Worm (Caenorhabditis elegans) whole organism, L4/young adult: ENCODE results near the gene F55A11.8.

Experiments
- W03F9.2 ChIP-seq: fragments of 150-350 bp; optimal IDR thresholded peaks from 2 replicates; lab custom pipeline; 2014; ENCODE audit warnings: missing biosample characterization, missing genetic modification characterization
- dao-5 ChIP-seq: sonication (generic microtip); optimal IDR thresholded peaks from 2 replicates; lab custom pipeline; 2016; ENCODE audit warnings: missing genotype, missing genetic modification characterization, moderate library complexity, missing compliant biosample characterization

DNA sequence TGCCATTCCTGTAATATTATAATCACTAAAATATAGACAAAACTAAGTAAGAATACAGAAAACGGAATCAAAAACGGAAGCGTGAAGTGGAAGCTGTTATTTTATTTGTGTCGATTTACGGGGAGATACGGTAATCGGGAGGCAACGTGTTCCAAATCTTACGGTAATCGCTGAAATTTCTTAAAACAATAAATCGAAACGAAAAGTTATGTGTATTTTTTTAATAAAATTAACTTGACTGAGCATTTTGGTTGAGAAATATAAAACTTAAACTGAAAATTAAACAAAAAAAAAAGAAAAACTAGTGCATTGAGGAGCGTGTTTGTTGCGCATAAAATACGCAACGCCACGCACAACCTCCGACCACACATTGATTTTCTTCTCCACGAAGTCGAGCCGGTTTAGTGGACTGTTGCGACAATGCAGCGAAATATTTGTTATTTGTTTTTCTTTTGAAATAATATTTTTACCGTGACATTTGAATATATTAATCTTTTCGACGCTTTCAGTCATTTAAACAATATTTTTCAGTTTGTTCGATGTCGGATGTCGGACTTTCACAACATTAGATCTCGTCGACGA, 23.5 kb upstream of the F55A11.8 start, which contains the start of the genes F55A11.1 and syx-5:
- no peak for TF ChIP-seq dao-5 (tag; lab: Kevin White, UChicago)
- peak; percentile 87 for TF ChIP-seq W03F9.2
